Worm (Caenorhabditis elegans) whole organism, young adult: ENCODE results near the gene F52E1.14.

ENCODE experiments used
- B0019.2 ChIP-seq: fragments of 200-800 bp; sonication (Bioruptor generic); conservative IDR thresholded peaks from 2 replicates; pipeline ENCODE4 v1.3.6; 2022; ENCODE audit warnings: missing genetic modification reagents, missing genetic modification characterization, missing compliant biosample characterization
- F10E7.11 ChIP-seq: sonication (generic microtip); optimal IDR thresholded peaks from 2 replicates; lab custom pipeline; 2017; ENCODE audit warnings: mild to moderate bottlenecking, missing genetic modification characterization, moderate library complexity, missing compliant biosample characterization
- akir-1 ChIP-seq: fragments of 200-800 bp; sonication (Bioruptor generic); optimal IDR thresholded peaks from 2 replicates; lab custom pipeline; 2018; ENCODE audit warnings: mild to moderate bottlenecking, missing genetic modification characterization, moderate library complexity, missing compliant biosample characterization
- ama-1 ChIP-seq, 3 experiments: fragments of 150-350 bp in 1 of 3; sonication (generic microtip) in 2 of 3; optimal IDR thresholded peaks; 2 replicates each; lab custom pipeline; 2014 to 2018; ENCODE audit warnings: missing biosample characterization in 2 of 3, missing genetic modification characterization in 2 of 3, missing genetic modification reagents in 2 of 3
- athp-1 ChIP-seq: sonication (generic microtip); optimal IDR thresholded peaks from 2 replicates; lab custom pipeline; 2017; ENCODE audit warnings: mild to moderate bottlenecking, missing genetic modification characterization, missing compliant biosample characterization
- bed-2 ChIP-seq: fragments of 200-800 bp; sonication (Bioruptor generic); IDR thresholded peaks from 2 replicates; pipeline ENCODE4 v1.3.6; 2022; ENCODE audit warnings: missing genetic modification reagents, missing genetic modification characterization, missing compliant biosample characterization
- pbrm-1 ChIP-seq: fragments of 200-800 bp; sonication (Bioruptor generic); IDR thresholded peaks from 2 replicates; pipeline ENCODE4 v1.3.6; 2022; ENCODE audit warnings: missing genetic modification reagents, missing genetic modification characterization, missing compliant biosample characterization
- snpc-1.1 ChIP-seq: sonication (generic microtip); optimal IDR thresholded peaks from 2 replicates; lab custom pipeline; 2017; ENCODE audit warnings: missing genetic modification characterization, mild to moderate bottlenecking, missing compliant biosample characterization, antibody characterized with exemption, moderate library complexity, missing genotype, missing genetic modification reagents; ENCODE audit not compliant: insufficient read depth
- snpc-4 ChIP-seq, 5 experiments: fragments of 150-350 bp in 1 of 5; sonication (generic microtip) in 4 of 5; optimal IDR thresholded peaks; 2 replicates each; lab custom pipeline; 2014 to 2018; ENCODE audit warnings: missing genetic modification characterization in 5 of 5, missing biosample characterization in 3 of 5, antibody characterized with exemption in 2 of 5, mild to moderate bottlenecking in 2 of 5, missing compliant biosample characterization in 2 of 5, missing genotype in 2 of 5, moderate library complexity in 2 of 5, missing genetic modification reagents in 1 of 5

ce11 chrV:8406911-8407310 is 23.2 kb downstream of the F52E1.14 start:
- TF ChIP-seq snpc-4 (GFP tag; optimal IDR thresholded peaks at IDR 0.05; lab: Kevin White, UChicago) (no peak), snpc-4 (tag; optimal IDR thresholded peaks at IDR 0.05; lab: Kevin White, UChicago) (no peak), akir-1 (GFP tag; lab: Kevin White, UChicago) (no peak), B0019.2 (GFP tag; lab: Robert Waterston, UW) (no peak), bed-2 (GFP tag; lab: Robert Waterston, UW) (no peak), F10E7.11 (no peak), athp-1 (tag; lab: Kevin White, UChicago) (no peak), snpc-1.1 (tag; lab: Kevin White, UChicago) (no peak), ama-1 (optimal IDR thresholded peaks at IDR 0.05; lab: Kevin White, UChicago) (no peak), ama-1 (GFP tag; optimal IDR thresholded peaks at IDR 0.05; lab: Kevin White, UChicago) (no peak), pbrm-1 (no peak)
